Worm (Caenorhabditis elegans) whole organism, early embryonic: Measurements from ENCODE around the gene ZK354.3.

ENCODE experiments used
- B0310.2 ChIP-seq: sonication (generic microtip); optimal IDR thresholded peaks from 2 replicates; lab custom pipeline; 2016; ENCODE audit warnings: mild to moderate bottlenecking, missing genetic modification characterization, missing compliant biosample characterization
- ama-1 ChIP-seq: fragments of 150-350 bp; optimal IDR thresholded peaks from 2 replicates; lab custom pipeline; 2014
- ceh-36 ChIP-seq: sonication (generic microtip); optimal IDR thresholded peaks from 2 replicates; lab custom pipeline; 2016; ENCODE audit warnings: missing genetic modification characterization, inconsistent platforms, missing compliant biosample characterization
- flt-1 ChIP-seq: fragments of 200-800 bp; sonication (Bioruptor generic); IDR thresholded peaks from 2 replicates; pipeline ENCODE4 v1.3.6; 2022; ENCODE audit warnings: missing genetic modification characterization, missing compliant biosample characterization
- hnd-1 ChIP-seq: sonication (generic microtip); optimal IDR thresholded peaks from 2 replicates; lab custom pipeline; 2016; ENCODE audit warnings: missing genetic modification characterization, missing compliant biosample characterization
- scrt-1 ChIP-seq: fragments of 200-800 bp; sonication (Bioruptor generic); IDR thresholded peaks from 2 replicates; pipeline ENCODE4 v1.3.6; 2022; ENCODE audit warnings: missing genetic modification characterization, missing compliant biosample characterization

DNA sequence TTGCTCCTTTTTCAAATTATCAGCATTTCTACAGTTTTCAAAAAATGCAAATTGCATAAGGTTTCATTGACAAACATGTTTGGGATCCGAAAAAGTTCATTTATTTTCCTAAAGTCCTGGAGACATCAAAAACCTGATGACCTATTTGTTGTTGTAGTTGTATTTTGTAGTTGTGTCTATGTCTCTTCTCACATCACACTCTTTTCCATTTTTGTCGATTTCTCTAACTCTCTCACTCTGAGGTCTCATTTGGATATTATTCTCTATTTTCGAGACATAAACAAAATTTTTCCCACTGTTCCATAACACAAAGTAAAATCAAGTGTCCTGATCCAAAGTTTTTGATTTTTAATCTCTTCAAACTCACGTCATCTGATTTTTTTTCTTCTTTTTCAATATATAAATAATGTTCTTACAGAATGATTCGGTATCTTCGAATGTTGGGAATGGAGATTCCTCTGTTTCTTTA, 9.0 kb downstream of the ZK354.3 start, which contains the start of gene slc-46A:
- no peak for TF ChIP-seq B0310.2 (tag; lab: Kevin White, UChicago)
- TF ChIP-seq scrt-1 (GFP tag; lab: Robert Waterston, UW): no peak
- TF ChIP-seq flt-1 (GFP tag; lab: Robert Waterston, UW): no peak
- TF ChIP-seq ceh-36 (tag; lab: Kevin White, UChicago): no peak
- TF ChIP-seq ama-1: no peak
- TF ChIP-seq hnd-1 (tag; lab: Kevin White, UChicago): no peak
